Worm (Caenorhabditis elegans): ENCODE measurements around the gene sdz-35.

ce11 chrII:3206423-3206989 is 2.1 kb downstream of the sdz-35 start, which contains the start of the genes ZC239.20 and ZC239.21:
- TF ChIP-seq ztf-11 (tag; optimal IDR thresholded peaks at IDR 0.05) (no peak), unc-62 (GFP tag; optimal IDR thresholded peaks at IDR 0.05) (no peak), cnd-1 (tag; optimal IDR thresholded peaks at IDR 0.05) (no peak), lsy-2 (tag; optimal IDR thresholded peaks at IDR 0.05) (no peak), nhr-2 (tag; optimal IDR thresholded peaks at IDR 0.05) (no peak), blmp-1 (tag; optimal IDR thresholded peaks at IDR 0.05) (no peak)
